Worm (Caenorhabditis elegans) whole organism, young adult: ENCODE results near the gene R11D1.4.

Source experiments
- B0019.2 ChIP-seq: fragments of 200-800 bp; sonication (Bioruptor generic); conservative IDR thresholded peaks from 2 replicates; pipeline ENCODE4 v1.3.6; 2022; ENCODE audit warnings: missing genetic modification reagents, missing genetic modification characterization, missing compliant biosample characterization
- B0261.1 ChIP-seq: sonication (generic microtip); optimal IDR thresholded peaks from 2 replicates; lab custom pipeline; 2016; ENCODE audit warnings: mild to moderate bottlenecking, missing genetic modification characterization, moderate library complexity, missing compliant biosample characterization
- B0336.3 ChIP-seq: fragments of 200-800 bp; sonication (Bioruptor generic); IDR thresholded peaks from 2 replicates; pipeline ENCODE4 v1.3.6; 2022; ENCODE audit warnings: missing genetic modification characterization, missing compliant biosample characterization
- F23B12.7 ChIP-seq: sonication (generic microtip); optimal IDR thresholded peaks from 2 replicates; lab custom pipeline; 2017; ENCODE audit warnings: missing genetic modification characterization, mild to moderate bottlenecking, missing compliant biosample characterization, antibody characterized with exemption, moderate library complexity; ENCODE audit not compliant: insufficient read depth
- F33H1.4 ChIP-seq: fragments of 200-800 bp; sonication (Bioruptor generic); IDR thresholded peaks from 2 replicates; pipeline ENCODE4 v1.3.6; 2022; ENCODE audit warnings: missing genetic modification reagents, missing genetic modification characterization, missing compliant biosample characterization
- F52B5.7 ChIP-seq: sonication (generic microtip); optimal IDR thresholded peaks from 2 replicates; lab custom pipeline; 2016; ENCODE audit warnings: mild to moderate bottlenecking, missing genetic modification characterization, missing compliant biosample characterization
- F57A8.1 ChIP-seq: fragments of 200-800 bp; sonication (Bioruptor generic); optimal IDR thresholded peaks from 2 replicates; lab custom pipeline; 2018; ENCODE audit warnings: mild to moderate bottlenecking, missing genetic modification characterization, moderate library complexity, missing compliant biosample characterization
- F57C9.4 ChIP-seq: sonication (generic microtip); optimal IDR thresholded peaks from 2 replicates; lab custom pipeline; 2017; ENCODE audit warnings: mild to moderate bottlenecking, missing genetic modification characterization, missing compliant biosample characterization
- T07F8.4 ChIP-seq: sonication (generic microtip); optimal IDR thresholded peaks from 2 replicates; lab custom pipeline; 2016; ENCODE audit warnings: mild to moderate bottlenecking, missing genetic modification characterization, moderate library complexity, missing compliant biosample characterization
- Y53G8AR.9 ChIP-seq: fragments of 200-800 bp; sonication (Bioruptor generic); conservative IDR thresholded peaks from 2 replicates; pipeline ENCODE4 v1.3.6; 2022; ENCODE audit warnings: missing genetic modification reagents, missing genetic modification characterization, missing compliant biosample characterization
- Y79H2A.3 ChIP-seq: fragments of 200-800 bp; sonication (Bioruptor generic); conservative IDR thresholded peaks from 2 replicates; pipeline ENCODE4 v1.3.6; 2022; ENCODE audit warnings: missing genetic modification reagents, missing genetic modification characterization, missing compliant biosample characterization
- ZK185.1 ChIP-seq: sonication (generic microtip); optimal IDR thresholded peaks from 2 replicates; lab custom pipeline; 2016; ENCODE audit warnings: mild to moderate bottlenecking, missing genetic modification characterization, missing compliant biosample characterization; ENCODE audit not compliant: poor library complexity, severe bottlenecking
- ama-1 ChIP-seq, 3 experiments: fragments of 150-350 bp in 1 of 3; sonication (generic microtip) in 2 of 3; optimal IDR thresholded peaks; 2 replicates each; lab custom pipeline; 2014 to 2018; ENCODE audit warnings: missing biosample characterization in 2 of 3, missing genetic modification characterization in 2 of 3, missing genetic modification reagents in 2 of 3
- aptf-2 ChIP-seq: fragments of 200-800 bp; sonication (Bioruptor generic); conservative IDR thresholded peaks from 2 replicates; pipeline ENCODE4 v1.3.6; 2022; ENCODE audit warnings: missing genetic modification reagents, missing genetic modification characterization, missing compliant biosample characterization
- athp-1 ChIP-seq: sonication (generic microtip); optimal IDR thresholded peaks from 2 replicates; lab custom pipeline; 2017; ENCODE audit warnings: mild to moderate bottlenecking, missing genetic modification characterization, missing compliant biosample characterization
- attf-3 ChIP-seq: fragments of 200-800 bp; sonication (Bioruptor generic); conservative IDR thresholded peaks from 2 replicates; pipeline ENCODE4 v1.3.6; 2022; ENCODE audit warnings: missing genetic modification reagents, missing genetic modification characterization, missing compliant biosample characterization
- attf-5 ChIP-seq: fragments of 200-800 bp; sonication (Bioruptor generic); optimal IDR thresholded peaks from 2 replicates; lab custom pipeline; 2018; ENCODE audit warnings: mild to moderate bottlenecking, missing genetic modification characterization, missing compliant biosample characterization
- cebp-1 ChIP-seq, 2 experiments: fragments of 200-800 bp in 1 of 2; sonication (Bioruptor generic) in 1 of 2; sonication (generic microtip) in 1 of 2; IDR thresholded peaks in 1 of 2; optimal IDR thresholded peaks in 1 of 2; 2 replicates each; pipeline versions ENCODE4 v1.3.6 to Lab custom; 2017 to 2022; ENCODE audit warnings: missing compliant biosample characterization in 2 of 2, missing genetic modification characterization in 2 of 2, mild to moderate bottlenecking in 1 of 2, missing genetic modification reagents in 1 of 2, moderate library complexity in 1 of 2
- ceh-27 ChIP-seq: fragments of 200-800 bp; sonication (Bioruptor generic); optimal IDR thresholded peaks from 2 replicates; lab custom pipeline; 2018; ENCODE audit warnings: mild to moderate bottlenecking, missing genetic modification characterization, moderate library complexity, missing compliant biosample characterization
- ceh-40 ChIP-seq: fragments of 200-800 bp; sonication (Bioruptor generic); IDR thresholded peaks from 2 replicates; pipeline ENCODE4 v1.3.6; 2022; ENCODE audit warnings: missing genetic modification characterization, missing compliant biosample characterization
- ceh-58 ChIP-seq: fragments of 200-800 bp; sonication (Bioruptor generic); IDR thresholded peaks from 2 replicates; pipeline ENCODE4 v1.3.6; 2022; ENCODE audit warnings: missing genetic modification characterization, missing compliant biosample characterization
- ceh-79 ChIP-seq: sonication (generic microtip); optimal IDR thresholded peaks from 2 replicates; lab custom pipeline; 2017; ENCODE audit warnings: mild to moderate bottlenecking, missing genetic modification characterization, missing compliant biosample characterization
- dpl-1 ChIP-seq: fragments of 150-350 bp; optimal IDR thresholded peaks from 2 replicates; lab custom pipeline; 2014; ENCODE audit warnings: missing biosample characterization, missing genetic modification reagents, missing genetic modification characterization
- egrh-3 ChIP-seq: fragments of 200-800 bp; sonication (Bioruptor generic); IDR thresholded peaks from 2 replicates; pipeline ENCODE4 v1.3.6; 2022; ENCODE audit warnings: missing genetic modification reagents, missing genetic modification characterization, missing compliant biosample characterization
- gei-17 ChIP-seq: fragments of 200-800 bp; sonication (Bioruptor generic); optimal IDR thresholded peaks from 2 replicates; lab custom pipeline; 2018; ENCODE audit warnings: mild to moderate bottlenecking, missing genetic modification characterization, missing compliant biosample characterization
- hlh-12 ChIP-seq: sonication (generic microtip); optimal IDR thresholded peaks from 2 replicates; lab custom pipeline; 2016; ENCODE audit warnings: missing genetic modification characterization, missing compliant biosample characterization
- hmg-20 ChIP-seq: fragments of 200-800 bp; sonication (Bioruptor generic); IDR thresholded peaks from 2 replicates; pipeline ENCODE4 v1.3.6; 2022; ENCODE audit warnings: missing genetic modification reagents, missing genetic modification characterization, missing compliant biosample characterization
- hsf-1 ChIP-seq: fragments of 200-800 bp; sonication (Bioruptor generic); IDR thresholded peaks from 2 replicates; pipeline ENCODE4 v1.3.6; 2022; ENCODE audit warnings: missing genetic modification reagents, missing genetic modification characterization, missing compliant biosample characterization
- lin-40 ChIP-seq: sonication (generic microtip); optimal IDR thresholded peaks from 2 replicates; lab custom pipeline; 2016; ENCODE audit warnings: missing genetic modification characterization, mild to moderate bottlenecking, missing compliant biosample characterization, missing genotype, missing genetic modification reagents
- mel-28 ChIP-seq: sonication (generic microtip); optimal IDR thresholded peaks from 2 replicates; lab custom pipeline; 2016; ENCODE audit warnings: borderline replicate concordance, mild to moderate bottlenecking, missing genetic modification characterization, missing compliant biosample characterization
- nfyb-1 ChIP-seq: fragments of 200-800 bp; sonication (Bioruptor generic); IDR thresholded peaks from 2 replicates; pipeline ENCODE4 v1.3.6; 2022; ENCODE audit warnings: missing genetic modification reagents, missing genetic modification characterization, missing compliant biosample characterization
- nhr-120 ChIP-seq: fragments of 200-800 bp; sonication (Bioruptor generic); IDR thresholded peaks from 2 replicates; pipeline ENCODE4 v1.3.6; 2022; ENCODE audit warnings: missing genetic modification characterization, missing compliant biosample characterization
- nhr-179 ChIP-seq: sonication (generic microtip); optimal IDR thresholded peaks from 2 replicates; lab custom pipeline; 2016; ENCODE audit warnings: mild to moderate bottlenecking, missing genetic modification characterization, missing compliant biosample characterization
- nhr-80 ChIP-seq: sonication (generic microtip); optimal IDR thresholded peaks from 2 replicates; lab custom pipeline; 2016; ENCODE audit warnings: missing genetic modification characterization, missing compliant biosample characterization
- sea-2 ChIP-seq: fragments of 200-800 bp; sonication (Bioruptor generic); IDR thresholded peaks from 2 replicates; pipeline ENCODE4 v1.3.6; 2022; ENCODE audit warnings: missing genetic modification characterization, missing compliant biosample characterization
- snpc-3.4 ChIP-seq: sonication (generic microtip); optimal IDR thresholded peaks from 2 replicates; lab custom pipeline; 2017; ENCODE audit warnings: missing genetic modification characterization, mild to moderate bottlenecking, missing compliant biosample characterization, antibody characterized with exemption, moderate library complexity, missing genotype, missing genetic modification reagents
- somi-1 ChIP-seq: fragments of 200-800 bp; sonication (Bioruptor generic); optimal IDR thresholded peaks from 2 replicates; lab custom pipeline; 2018; ENCODE audit warnings: mild to moderate bottlenecking, missing genetic modification characterization, missing compliant biosample characterization
- sptf-2 ChIP-seq: fragments of 200-800 bp; sonication (Bioruptor generic); optimal IDR thresholded peaks from 2 replicates; lab custom pipeline; 2018; ENCODE audit warnings: mild to moderate bottlenecking, missing genetic modification characterization, missing compliant biosample characterization
- unc-62 ChIP-seq: fragments of 150-350 bp; optimal IDR thresholded peaks from 2 replicates; lab custom pipeline; 2014; ENCODE audit warnings: missing biosample characterization, missing genetic modification reagents, missing genetic modification characterization
- xnd-1 ChIP-seq: sonication (generic microtip); optimal IDR thresholded peaks from 2 replicates; lab custom pipeline; 2016; ENCODE audit warnings: missing genotype, missing genetic modification reagents, missing genetic modification characterization, missing compliant biosample characterization
- zim-3 ChIP-seq: sonication (generic microtip); optimal IDR thresholded peaks from 2 replicates; lab custom pipeline; 2017; ENCODE audit warnings: mild to moderate bottlenecking, missing genetic modification characterization, moderate library complexity, missing compliant biosample characterization
- ztf-18 ChIP-seq: sonication (generic microtip); optimal IDR thresholded peaks from 2 replicates; lab custom pipeline; 2016; ENCODE audit warnings: missing genotype, mild to moderate bottlenecking, missing genetic modification characterization, missing compliant biosample characterization
- ztf-22 ChIP-seq: fragments of 200-800 bp; sonication (Bioruptor generic); optimal IDR thresholded peaks from 2 replicates; lab custom pipeline; 2018; ENCODE audit warnings: mild to moderate bottlenecking, missing genetic modification characterization, moderate library complexity, missing compliant biosample characterization

Gene R11D1.4

ce11 chrV:12718622-12719021, 4.6 kb upstream of the R11D1.4 start, which contains the start of gene str-181:
TSS of gene str-181 (minus strand) at chrV:12718722.
- TF ChIP-seq hsf-1 (no peak), sea-2 (GFP tag; lab: Robert Waterston, UW) (no peak), lin-40 (tag; lab: Kevin White, UChicago) (no peak), mel-28 (no peak), T07F8.4 (tag; lab: Kevin White, UChicago) (no peak), cebp-1 (GFP tag; IDR thresholded peaks at IDR 0.05; lab: Robert Waterston, UW) (no peak), cebp-1 (tag; optimal IDR thresholded peaks at IDR 0.05; lab: Kevin White, UChicago) (no peak), xnd-1 (tag; lab: Kevin White, UChicago) (no peak), egrh-3 (GFP tag; lab: Robert Waterston, UW) (no peak), F57C9.4 (tag; lab: Kevin White, UChicago) (no peak), hmg-20 (GFP tag; lab: Robert Waterston, UW) (no peak), ZK185.1 (tag; lab: Kevin White, UChicago) (no peak), F23B12.7 (tag; lab: Kevin White, UChicago) (no peak), hlh-12 (tag; lab: Kevin White, UChicago) (no peak), Y53G8AR.9 (GFP tag; lab: Robert Waterston, UW) (no peak)

- TF ChIP-seq nhr-179 (tag; lab: Kevin White, UChicago), result no peak
- TF ChIP-seq ceh-58 (GFP tag; lab: Robert Waterston, UW), result no peak
- no peak for TF ChIP-seq B0019.2 (GFP tag; lab: Robert Waterston, UW)
- no peak for TF ChIP-seq ztf-22 (GFP tag; lab: Kevin White, UChicago)
- TF ChIP-seq B0336.3 (GFP tag; lab: Robert Waterston, UW), result no peak
- TF ChIP-seq hlh-12 (tag; lab: Kevin White, UChicago), result no peak
Measured at ce11 chrV:12716447-12716846, 2.4 kb upstream of the R11D1.4 start, which contains the start of gene str-178. TSS of gene str-178 (minus strand) at chrV:12716547.

- TF ChIP-seq sptf-2 (no peak), nhr-120 (no peak), Y79H2A.3 (GFP tag; lab: Robert Waterston, UW) (no peak), snpc-3.4 (tag; lab: Kevin White, UChicago) (no peak), athp-1 (no peak), nfyb-1 (GFP tag; lab: Robert Waterston, UW) (no peak), zim-3 (tag; lab: Kevin White, UChicago) (no peak), nhr-80 (tag; lab: Kevin White, UChicago) (no peak), ceh-79 (tag; lab: Kevin White, UChicago) (no peak), B0019.2 (GFP tag; lab: Robert Waterston, UW) (no peak), hlh-12 (tag; lab: Kevin White, UChicago) (no peak), gei-17 (GFP tag; lab: Kevin White, UChicago) (no peak), egrh-3 (GFP tag; lab: Robert Waterston, UW) (no peak), ama-1 (optimal IDR thresholded peaks at IDR 0.05; lab: Kevin White, UChicago) (no peak), ama-1 (GFP tag; optimal IDR thresholded peaks at IDR 0.05; lab: Kevin White, UChicago) (no peak), somi-1 (GFP tag; lab: Kevin White, UChicago) (no peak), B0261.1 (tag; lab: Kevin White, UChicago) (no peak), unc-62 (GFP tag; lab: Kevin White, UChicago) (no peak), mel-28 (no peak)
Measured at ce11 chrV:12711999-12712398, 2.0 kb downstream of the R11D1.4 start, which contains the start of gene R11D1.3. TSS of gene R11D1.3 (minus strand) at chrV:12712099.

ce11 chrV:12708305-12708704, 5.7 kb downstream of the R11D1.4 start, which contains the start of gene R11D1.2:
TSS of gene R11D1.2 (plus strand) at chrV:12708605.
- TF ChIP-seq B0261.1 (tag; lab: Kevin White, UChicago) (no peak), ceh-40 (no peak), attf-3 (GFP tag; lab: Robert Waterston, UW) (no peak), F52B5.7 (no peak), aptf-2 (no peak), mel-28 (no peak), egrh-3 (GFP tag; lab: Robert Waterston, UW) (no peak), F57A8.1 (GFP tag; lab: Kevin White, UChicago) (no peak), attf-5 (GFP tag; lab: Kevin White, UChicago) (no peak), B0019.2 (GFP tag; lab: Robert Waterston, UW) (no peak), ceh-27 (no peak), dpl-1 (GFP tag; lab: Kevin White, UChicago) (no peak), F33H1.4 (no peak), sptf-2 (no peak), ztf-18 (no peak)
